Worm (Caenorhabditis elegans): ENCODE results near the gene C29F9.9.

DNA sequence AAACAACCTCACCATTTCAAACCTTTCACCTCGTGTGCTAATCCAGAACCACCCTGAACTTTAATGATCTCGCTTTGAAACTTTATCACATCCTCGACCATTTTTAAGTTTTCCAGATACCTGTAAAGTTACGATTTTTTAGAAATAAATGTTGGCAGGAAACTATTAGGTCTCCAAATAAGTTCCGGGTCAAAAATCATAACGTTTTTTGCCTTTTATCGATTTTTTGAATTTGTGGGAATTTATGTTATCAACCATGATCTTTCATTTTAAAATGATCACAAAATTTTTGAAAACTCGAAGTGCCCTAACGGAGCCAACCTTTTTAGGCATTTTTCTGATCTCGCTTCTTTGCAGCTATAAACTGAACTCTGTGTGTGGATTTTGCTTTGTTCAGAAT is 37.7 kb downstream of the C29F9.9 start, which contains the start of gene btb-5:
- no peak for TF ChIP-seq skn-1 (tag; optimal IDR thresholded peaks at IDR 0.05)
- no peak for TF ChIP-seq nhr-111 (GFP tag; optimal IDR thresholded peaks at IDR 0.05)
- no peak for TF ChIP-seq aly-2 (tag; optimal IDR thresholded peaks at IDR 0.05)
- TF ChIP-seq lim-7 (GFP tag; IDR thresholded peaks at IDR 0.05), result no peak

Measured in whole organism, L4 larva.